Fruit fly (Drosophila melanogaster) whole organism, adult: Measurements from ENCODE around the gene Snx6.

Experiments used
- CG11617 ChIP-seq: fragments of 200-800 bp; sonication (Bioruptor generic); optimal IDR thresholded peaks from 2 replicates; lab custom pipeline; 2017; ENCODE audit warnings: mild to moderate bottlenecking, missing biosample characterization, missing genetic modification reagents, missing genetic modification characterization
- CG12768 ChIP-seq: fragments of 200-800 bp; sonication (Bioruptor generic); optimal IDR thresholded peaks from 2 replicates; lab custom pipeline; 2017; ENCODE audit warnings: missing biosample characterization, missing genetic modification characterization, mild to moderate bottlenecking, moderate library complexity, missing genetic modification reagents
- CG14711 ChIP-seq: fragments of 200-800 bp; sonication (Bioruptor generic); optimal IDR thresholded peaks from 2 replicates; lab custom pipeline; 2018; ENCODE audit warnings: missing biosample characterization, mild to moderate bottlenecking, missing genetic modification characterization, moderate library complexity
- CG1620 ChIP-seq: fragments of 200-800 bp; sonication (Bioruptor generic); optimal IDR thresholded peaks from 2 replicates; lab custom pipeline; 2016; ENCODE audit warnings: missing biosample characterization, missing genetic modification characterization
- CG33017 ChIP-seq: fragments of 200-800 bp; sonication (Bioruptor generic); optimal IDR thresholded peaks from 2 replicates; lab custom pipeline; 2018; ENCODE audit warnings: missing biosample characterization, mild to moderate bottlenecking, missing genetic modification characterization, moderate library complexity
- CG5204 ChIP-seq: fragments of 200-800 bp; sonication (Bioruptor generic); optimal IDR thresholded peaks from 2 replicates; lab custom pipeline; 2016; ENCODE audit warnings: missing biosample characterization, missing genetic modification characterization
- CG7045 ChIP-seq: fragments of 200-800 bp; sonication (Bioruptor generic); optimal IDR thresholded peaks from 2 replicates; lab custom pipeline; 2017; ENCODE audit warnings: missing biosample characterization, mild to moderate bottlenecking, missing genetic modification characterization
- CG7101 ChIP-seq: fragments of 200-800 bp; sonication (Bioruptor generic); optimal IDR thresholded peaks from 2 replicates; lab custom pipeline; 2018; ENCODE audit warnings: missing biosample characterization, mild to moderate bottlenecking, missing genetic modification characterization, moderate library complexity
- Clk ChIP-seq: fragments of 200-800 bp; sonication (Bioruptor generic); optimal IDR thresholded peaks from 2 replicates; lab custom pipeline; 2017; ENCODE audit warnings: missing biosample characterization, missing genetic modification characterization
- Crg-1 ChIP-seq: fragments of 200-800 bp; sonication (Bioruptor generic); optimal IDR thresholded peaks from 2 replicates; lab custom pipeline; 2016; ENCODE audit warnings: missing biosample characterization, missing genetic modification characterization
- Hr96 ChIP-seq: fragments of 200-800 bp; sonication (Bioruptor generic); optimal IDR thresholded peaks from 2 replicates; lab custom pipeline; 2016; ENCODE audit warnings: missing biosample characterization, missing genetic modification characterization
- Mnt ChIP-seq: fragments of 200-800 bp; sonication (Bioruptor generic); optimal IDR thresholded peaks from 2 replicates; lab custom pipeline; 2016; ENCODE audit warnings: missing biosample characterization, mild to moderate bottlenecking, missing genetic modification characterization
- bab1 ChIP-seq: fragments of 200-800 bp; sonication (Bioruptor generic); optimal IDR thresholded peaks from 3 replicates; lab custom pipeline; 2019; ENCODE audit warnings: missing biosample characterization, mild to moderate bottlenecking, missing genetic modification characterization, moderate library complexity
- cic ChIP-seq: fragments of 200-800 bp; sonication (Bioruptor generic); optimal IDR thresholded peaks from 2 replicates; lab custom pipeline; 2017; ENCODE audit warnings: missing biosample characterization, mild to moderate bottlenecking, missing genetic modification characterization, moderate library complexity
- cnc ChIP-seq, 2 experiments: fragments of >200 bp; optimal IDR thresholded peaks; 2 replicates each; lab custom pipeline; 2017
- kay ChIP-seq: fragments of 200-800 bp; sonication (Bioruptor generic); peaks from one replicate; lab custom pipeline; 2016; ENCODE audit warnings: missing biosample characterization, missing genetic modification characterization, borderline replicate concordance
- ovo ChIP-seq: fragments of 200-800 bp; sonication (Bioruptor generic); optimal IDR thresholded peaks from 2 replicates; lab custom pipeline; 2016; ENCODE audit warnings: missing biosample characterization, missing genetic modification characterization
- pad ChIP-seq: fragments of 200-800 bp; sonication (Bioruptor generic); optimal IDR thresholded peaks from 3 replicates; lab custom pipeline; 2017; ENCODE audit warnings: missing biosample characterization, missing genetic modification characterization, mild to moderate bottlenecking, moderate library complexity, missing genetic modification reagents
- tj ChIP-seq: fragments of 200-800 bp; sonication (Bioruptor generic); optimal IDR thresholded peaks from 3 replicates; lab custom pipeline; 2017; ENCODE audit warnings: missing biosample characterization, mild to moderate bottlenecking, missing genetic modification characterization, moderate library complexity
- toe ChIP-seq: fragments of 200-800 bp; sonication (Bioruptor generic); optimal IDR thresholded peaks from 2 replicates; lab custom pipeline; 2016; ENCODE audit warnings: missing biosample characterization, missing genetic modification characterization

The Snx6 gene

dm6 chr2L:8232389-8232788 is 11.8 kb upstream of the Snx6 start:
- TF ChIP-seq CG7045 (GFP tag; lab: Kevin White, UChicago) (no peak), cnc (optimal IDR thresholded peaks at IDR 0.05; lab: Kevin White, UChicago) (no peak), CG1620 (GFP tag; lab: Kevin White, UChicago) (no peak), Hr96 (GFP tag; lab: Kevin White, UChicago) (no peak), ovo (GFP tag; lab: Kevin White, UChicago) (no peak), pad (no peak), Clk (GFP tag; lab: Kevin White, UChicago) (no peak), CG7101 (tag; lab: Kevin White, UChicago) (no peak), kay (GFP tag; lab: Kevin White, UChicago) (no peak), CG5204 (GFP tag; lab: Kevin White, UChicago) (no peak), Mnt (GFP tag; lab: Kevin White, UChicago) (no peak), CG11617 (no peak), CG33017 (tag; lab: Kevin White, UChicago) (no peak), cic (GFP tag; lab: Kevin White, UChicago) (no peak), CG14711 (tag; lab: Kevin White, UChicago) (no peak), tj (no peak), bab1 (GFP tag; lab: Kevin White, UChicago) (no peak)

- TF ChIP-seq tj (no peak), Mnt (GFP tag; lab: Kevin White, UChicago) (no peak), cnc (optimal IDR thresholded peaks at IDR 0.05; lab: Kevin White, UChicago) (no peak), kay (GFP tag; lab: Kevin White, UChicago) (peak; percentile 78), CG14711 (tag; lab: Kevin White, UChicago) (no peak), ovo (GFP tag; lab: Kevin White, UChicago) (no peak)
These were observed 9.7 kb upstream of the Snx6 start for dm6 chr2L:8230255-8230654.

- no peak for TF ChIP-seq CG5204 (GFP tag; lab: Kevin White, UChicago)
- no peak for TF ChIP-seq CG7101 (tag; lab: Kevin White, UChicago)
- no peak for TF ChIP-seq CG1620 (GFP tag; lab: Kevin White, UChicago)
- no peak for TF ChIP-seq Hr96 (GFP tag; lab: Kevin White, UChicago)
- TF ChIP-seq CG14711 (tag; lab: Kevin White, UChicago), result no peak
- TF ChIP-seq CG7045 (GFP tag; lab: Kevin White, UChicago), result no peak
- no peak for TF ChIP-seq Mnt (GFP tag; lab: Kevin White, UChicago)
- TF ChIP-seq Crg-1, result no peak
- no peak for TF ChIP-seq cic (GFP tag; lab: Kevin White, UChicago)
- TF ChIP-seq CG12768 (GFP tag; lab: Kevin White, UChicago), result no peak
- no peak for TF ChIP-seq CG11617
- no peak for TF ChIP-seq Clk (GFP tag; lab: Kevin White, UChicago)
- no peak for TF ChIP-seq pad
- no peak for TF ChIP-seq ovo (GFP tag; lab: Kevin White, UChicago)
- TF ChIP-seq CG33017 (tag; lab: Kevin White, UChicago), result no peak
- no peak for TF ChIP-seq kay (GFP tag; lab: Kevin White, UChicago)
- no peak for TF ChIP-seq tj
- no peak for TF ChIP-seq bab1 (GFP tag; lab: Kevin White, UChicago)
- no peak for TF ChIP-seq toe
These were observed 9.1 kb upstream of the Snx6 start for dm6 chr2L:8229628-8230027.

dm6 chr2L:8229134-8229533 is 8.6 kb upstream of the Snx6 start:
- TF ChIP-seq CG14711 (tag; lab: Kevin White, UChicago) (no peak), CG11617 (no peak), CG7101 (tag; lab: Kevin White, UChicago) (no peak), CG7045 (GFP tag; lab: Kevin White, UChicago) (peak; percentile 5), cic (GFP tag; lab: Kevin White, UChicago) (peak; percentile 75), CG1620 (GFP tag; lab: Kevin White, UChicago) (no peak)

dm6 chr2L:8217917-8218316 is 2.6 kb downstream of the Snx6 start, which contains the start of gene CG8292:
CG8292 (minus strand) TSS chr2L:8218017.
- TF ChIP-seq Mnt (GFP tag; lab: Kevin White, UChicago) (no peak), Clk (GFP tag; lab: Kevin White, UChicago) (no peak), CG5204 (GFP tag; lab: Kevin White, UChicago) (no peak), tj (no peak), Crg-1 (no peak), CG7101 (tag; lab: Kevin White, UChicago) (no peak), CG11617 (no peak), cnc (optimal IDR thresholded peaks at IDR 0.05; lab: Kevin White, UChicago) (no peak)

- no peak for TF ChIP-seq CG7045 (GFP tag; lab: Kevin White, UChicago)
- TF ChIP-seq kay (GFP tag; lab: Kevin White, UChicago), result peak; percentile 81
These were observed 5.1 kb downstream of the Snx6 start, which contains the start of gene CG8349 for dm6 chr2L:8215259-8215929. CG8349 (plus strand) TSS chr2L:8215915.

dm6 chr2L:8213987-8214386 is 6.6 kb downstream of the Snx6 start, which contains the start of gene CG8353:
CG8353 (plus strand) TSS chr2L:8214045.
- TF ChIP-seq CG33017 (tag; lab: Kevin White, UChicago) (peak; percentile 32), CG7045 (GFP tag; lab: Kevin White, UChicago) (peak; percentile 8), Mnt (GFP tag; lab: Kevin White, UChicago) (peak; percentile 58), CG11617 (peak; percentile 50), tj (no peak), Clk (GFP tag; lab: Kevin White, UChicago) (no peak), cic (GFP tag; lab: Kevin White, UChicago) (peak; percentile 90), CG12768 (GFP tag; lab: Kevin White, UChicago) (peak; percentile 63), toe (no peak)
